Worm (Caenorhabditis elegans) whole organism, late embryonic: ENCODE results near the gene C08F8.3.

Source experiments
- C08G9.2 ChIP-seq: sonication (generic microtip); optimal IDR thresholded peaks from 2 replicates; lab custom pipeline; 2016; ENCODE audit warnings: mild to moderate bottlenecking, missing genetic modification characterization, moderate library complexity, missing compliant biosample characterization
- C38D4.7 ChIP-seq: fragments of 200-800 bp; sonication (Bioruptor generic); optimal IDR thresholded peaks from 2 replicates; lab custom pipeline; 2018; ENCODE audit warnings: mild to moderate bottlenecking, missing genetic modification characterization, moderate library complexity, missing compliant biosample characterization
- F13H6.1 ChIP-seq: sonication (generic microtip); optimal IDR thresholded peaks from 2 replicates; lab custom pipeline; 2016; ENCODE audit warnings: missing genetic modification characterization, missing compliant biosample characterization
- T23F11.4 ChIP-seq: fragments of 200-800 bp; sonication (Bioruptor generic); optimal IDR thresholded peaks from 2 replicates; lab custom pipeline; 2018; ENCODE audit warnings: mild to moderate bottlenecking, missing genetic modification characterization, missing compliant biosample characterization
- ama-1 ChIP-seq: fragments of 150-350 bp; optimal IDR thresholded peaks from 2 replicates; lab custom pipeline; 2014
- ceh-18 ChIP-seq: sonication (generic microtip); optimal IDR thresholded peaks from 2 replicates; lab custom pipeline; 2016; ENCODE audit warnings: missing genetic modification characterization, missing compliant biosample characterization
- ceh-19 ChIP-seq: fragments of 200-800 bp; sonication (Bioruptor generic); optimal IDR thresholded peaks from 2 replicates; lab custom pipeline; 2018; ENCODE audit warnings: mild to moderate bottlenecking, missing genetic modification characterization, missing compliant biosample characterization
- ceh-22 ChIP-seq: sonication (generic microtip); optimal IDR thresholded peaks from 2 replicates; lab custom pipeline; 2017; ENCODE audit warnings: missing biosample characterization, missing genetic modification characterization
- ceh-30 ChIP-seq: fragments of 150-350 bp; optimal IDR thresholded peaks from 2 replicates; lab custom pipeline; 2014; ENCODE audit warnings: missing biosample characterization, missing genetic modification characterization
- ceh-31 ChIP-seq: sonication (generic microtip); optimal IDR thresholded peaks from 2 replicates; lab custom pipeline; 2016; ENCODE audit warnings: missing genetic modification characterization, missing compliant biosample characterization
- ceh-34 ChIP-seq: sonication (generic microtip); optimal IDR thresholded peaks from 2 replicates; lab custom pipeline; 2016; ENCODE audit warnings: mild to moderate bottlenecking, missing genetic modification characterization, missing compliant biosample characterization
- ceh-9 ChIP-seq: sonication (generic microtip); optimal IDR thresholded peaks from 2 replicates; lab custom pipeline; 2016; ENCODE audit warnings: mild to moderate bottlenecking, missing genetic modification characterization, inconsistent platforms, missing compliant biosample characterization
- che-1 ChIP-seq: sonication (generic microtip); optimal IDR thresholded peaks from 2 replicates; lab custom pipeline; 2016; ENCODE audit warnings: mild to moderate bottlenecking, missing genetic modification characterization, missing compliant biosample characterization
- elt-2 ChIP-seq: sonication (generic microtip); optimal IDR thresholded peaks from 2 replicates; lab custom pipeline; 2016; ENCODE audit warnings: missing genetic modification reagents, missing genetic modification characterization, missing compliant biosample characterization
- ets-4 ChIP-seq: sonication (generic microtip); optimal IDR thresholded peaks from 2 replicates; lab custom pipeline; 2016; ENCODE audit warnings: missing genetic modification characterization, missing compliant biosample characterization
- fkh-10 ChIP-seq: fragments of 150-350 bp; optimal IDR thresholded peaks from 2 replicates; lab custom pipeline; 2014; ENCODE audit warnings: missing biosample characterization, missing genetic modification reagents, missing genetic modification characterization
- fkh-6 ChIP-seq: sonication (generic microtip); optimal IDR thresholded peaks from 2 replicates; lab custom pipeline; 2016; ENCODE audit warnings: missing genetic modification characterization, missing compliant biosample characterization
- gmeb-2 ChIP-seq: sonication (generic microtip); optimal IDR thresholded peaks from 2 replicates; lab custom pipeline; 2016; ENCODE audit warnings: missing genetic modification characterization, inconsistent platforms, missing compliant biosample characterization
- hlh-15 ChIP-seq: sonication (generic microtip); optimal IDR thresholded peaks from 2 replicates; lab custom pipeline; 2016; ENCODE audit warnings: missing genetic modification characterization, missing compliant biosample characterization
- hlh-30 ChIP-seq: sonication (generic microtip); optimal IDR thresholded peaks from 2 replicates; lab custom pipeline; 2017; ENCODE audit warnings: antibody characterized with exemption, missing genetic modification characterization, missing compliant biosample characterization; ENCODE audit not compliant: insufficient read depth
- hlh-6 ChIP-seq: sonication (generic microtip); optimal IDR thresholded peaks from 2 replicates; lab custom pipeline; 2016; ENCODE audit warnings: missing genotype, missing genetic modification characterization, missing compliant biosample characterization
- hlh-8 ChIP-seq: sonication (generic microtip); optimal IDR thresholded peaks from 2 replicates; lab custom pipeline; 2016; ENCODE audit warnings: missing genotype, missing genetic modification characterization, missing compliant biosample characterization
- madf-2 ChIP-seq: sonication (generic microtip); optimal IDR thresholded peaks from 2 replicates; lab custom pipeline; 2017; ENCODE audit warnings: missing genetic modification characterization, missing compliant biosample characterization
- mec-3 ChIP-seq: sonication (generic microtip); optimal IDR thresholded peaks from 2 replicates; lab custom pipeline; 2016; ENCODE audit warnings: borderline replicate concordance, missing genetic modification characterization, missing compliant biosample characterization
- nfya-1 ChIP-seq: sonication (generic microtip); optimal IDR thresholded peaks from 2 replicates; lab custom pipeline; 2017; ENCODE audit warnings: missing genetic modification characterization, mild to moderate bottlenecking, missing compliant biosample characterization, antibody characterized with exemption, moderate library complexity
- nhr-11 ChIP-seq: fragments of 150-350 bp; optimal IDR thresholded peaks from 2 replicates; lab custom pipeline; 2014; ENCODE audit warnings: missing biosample characterization, missing genetic modification characterization
- nhr-232 ChIP-seq: sonication (generic microtip); optimal IDR thresholded peaks from 2 replicates; lab custom pipeline; 2016; ENCODE audit warnings: missing genetic modification characterization, missing compliant biosample characterization
- npax-4 ChIP-seq: sonication (generic microtip); optimal IDR thresholded peaks from 2 replicates; lab custom pipeline; 2016; ENCODE audit warnings: missing genetic modification characterization, missing compliant biosample characterization
- pat-9 ChIP-seq: fragments of 200-800 bp; sonication (Bioruptor generic); optimal IDR thresholded peaks from 2 replicates; lab custom pipeline; 2018; ENCODE audit warnings: mild to moderate bottlenecking, missing genetic modification characterization, moderate library complexity, missing compliant biosample characterization
- pha-2 ChIP-seq: sonication (generic microtip); optimal IDR thresholded peaks from 2 replicates; lab custom pipeline; 2017; ENCODE audit warnings: mild to moderate bottlenecking, missing genetic modification characterization, missing compliant biosample characterization
- pqm-1 ChIP-seq: sonication (generic microtip); optimal IDR thresholded peaks from 2 replicates; lab custom pipeline; 2016; ENCODE audit warnings: missing genetic modification characterization, missing compliant biosample characterization
- pros-1 ChIP-seq: fragments of 150-350 bp; optimal IDR thresholded peaks from 2 replicates; lab custom pipeline; 2014; ENCODE audit warnings: missing biosample characterization, missing genetic modification reagents, missing genetic modification characterization
- ref-2 ChIP-seq: sonication (generic microtip); optimal IDR thresholded peaks from 2 replicates; lab custom pipeline; 2016; ENCODE audit warnings: missing genetic modification characterization, missing compliant biosample characterization
- rnt-1 ChIP-seq: sonication (generic microtip); optimal IDR thresholded peaks from 2 replicates; lab custom pipeline; 2016; ENCODE audit warnings: missing genetic modification characterization, missing compliant biosample characterization
- sox-2 ChIP-seq: fragments of 200-800 bp; sonication (Bioruptor generic); IDR thresholded peaks from 2 replicates; pipeline ENCODE4 v1.3.6; 2022; ENCODE audit warnings: missing genetic modification reagents, missing genetic modification characterization, missing compliant biosample characterization
- sox-4 ChIP-seq: sonication (generic microtip); optimal IDR thresholded peaks from 2 replicates; lab custom pipeline; 2017; ENCODE audit warnings: mild to moderate bottlenecking, missing genetic modification characterization, inconsistent platforms, missing compliant biosample characterization
- tbx-2 ChIP-seq: sonication (generic microtip); optimal IDR thresholded peaks from 2 replicates; lab custom pipeline; 2016; ENCODE audit warnings: missing genetic modification characterization, missing compliant biosample characterization
- ttx-3 ChIP-seq: sonication (generic microtip); optimal IDR thresholded peaks from 2 replicates; lab custom pipeline; 2016; ENCODE audit warnings: missing genetic modification reagents, missing genetic modification characterization, missing compliant biosample characterization
- unc-3 ChIP-seq, 2 experiments: fragments of 200-800 bp in 1 of 2; sonication (Bioruptor generic) in 1 of 2; sonication (generic microtip) in 1 of 2; conservative IDR thresholded peaks in 1 of 2; optimal IDR thresholded peaks in 1 of 2; 2 replicates each; pipeline versions ENCODE4 v1.3.6 to Lab custom; 2016 to 2022; ENCODE audit warnings: missing compliant biosample characterization in 2 of 2, missing genetic modification characterization in 2 of 2, missing genetic modification reagents in 1 of 2
- unc-55 ChIP-seq: sonication (generic microtip); optimal IDR thresholded peaks from 2 replicates; lab custom pipeline; 2017; ENCODE audit warnings: missing biosample characterization, missing genetic modification reagents, missing genetic modification characterization
- unc-86 ChIP-seq: sonication (generic microtip); optimal IDR thresholded peaks from 2 replicates; lab custom pipeline; 2016; ENCODE audit warnings: missing genetic modification characterization, missing compliant biosample characterization

Gene C08F8.3

DNA sequence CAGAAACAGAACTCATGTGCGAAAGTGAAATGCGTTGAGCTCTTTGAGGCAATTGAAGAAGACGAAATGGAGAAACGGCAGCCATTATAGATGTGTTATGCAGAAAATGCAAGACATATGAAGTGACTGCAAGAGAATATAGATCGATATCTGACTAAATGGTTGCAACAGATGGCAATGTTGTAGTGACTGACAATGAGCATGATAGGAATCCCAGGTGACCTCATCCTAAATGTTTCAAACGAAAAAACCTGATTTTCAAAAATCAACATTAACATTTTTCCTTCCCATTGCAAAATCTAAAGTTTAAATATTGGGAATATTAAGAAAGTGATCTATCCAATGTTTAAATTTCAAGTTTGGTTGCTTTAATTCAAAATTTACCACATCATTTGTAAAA, 5.9 kb downstream of the C08F8.3 start, which contains the start of gene C08F8.15:
TSS of gene C08F8.15 (minus strand) at position 101 of the 400 bp plus-strand sequence.
- TF ChIP-seq madf-2: no peak
- TF ChIP-seq fkh-6: no peak
- TF ChIP-seq pha-2 (tag; lab: Kevin White, UChicago): no peak
- TF ChIP-seq unc-55: no peak
- TF ChIP-seq ref-2: no peak
- TF ChIP-seq nfya-1 (tag; lab: Kevin White, UChicago): no peak
- no peak for TF ChIP-seq unc-86 (tag; lab: Kevin White, UChicago)
- no peak for TF ChIP-seq mec-3 (tag; lab: Kevin White, UChicago)
- no peak for TF ChIP-seq ceh-31 (tag; lab: Kevin White, UChicago)
- no peak for TF ChIP-seq npax-4

DNA sequence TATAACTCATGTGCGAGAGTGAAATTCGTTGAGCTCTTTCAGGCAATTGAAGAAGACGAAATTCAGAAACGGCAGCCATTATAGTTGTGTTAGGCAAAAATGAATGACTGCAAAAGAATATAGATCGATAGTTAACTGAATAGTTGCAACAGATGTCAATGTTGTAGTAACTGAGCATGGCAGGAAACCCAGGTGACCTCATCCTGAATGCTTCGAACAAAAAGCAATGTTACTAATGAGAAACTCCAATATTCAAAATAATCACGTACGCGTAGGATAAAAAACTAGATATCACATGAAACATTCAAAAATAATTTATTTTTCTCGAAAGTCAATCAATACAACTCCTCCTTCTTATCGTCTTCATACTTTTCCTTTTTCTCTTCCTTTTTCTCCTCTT, 7.6 kb downstream of the C08F8.3 start, which contains the start of gene fbxb-9:
TSS of gene fbxb-9 (minus strand) at position 101 of the 400 bp plus-strand sequence.
- no peak for TF ChIP-seq ets-4
- TF ChIP-seq fkh-10 (GFP tag; lab: Kevin White, UChicago): no peak
- TF ChIP-seq tbx-2 (tag; lab: Kevin White, UChicago): no peak
- no peak for TF ChIP-seq pros-1 (tag; lab: Kevin White, UChicago)
- no peak for TF ChIP-seq ceh-31 (tag; lab: Kevin White, UChicago)
- TF ChIP-seq nfya-1 (tag; lab: Kevin White, UChicago): no peak
- TF ChIP-seq nhr-11 (tag; lab: Kevin White, UChicago): no peak
- no peak for TF ChIP-seq ceh-34 (tag; lab: Kevin White, UChicago)
- TF ChIP-seq che-1 (tag; lab: Kevin White, UChicago): no peak
- no peak for TF ChIP-seq madf-2
- no peak for TF ChIP-seq elt-2 (tag; lab: Kevin White, UChicago)
- TF ChIP-seq hlh-6 (tag; lab: Kevin White, UChicago): no peak
- no peak for TF ChIP-seq unc-3 (GFP tag; conservative IDR thresholded peaks at IDR 0.05; lab: Robert Waterston, UW)
- no peak for TF ChIP-seq unc-3 (tag; optimal IDR thresholded peaks at IDR 0.05; lab: Kevin White, UChicago)
- TF ChIP-seq, all 69 proteins: peak for 0

DNA sequence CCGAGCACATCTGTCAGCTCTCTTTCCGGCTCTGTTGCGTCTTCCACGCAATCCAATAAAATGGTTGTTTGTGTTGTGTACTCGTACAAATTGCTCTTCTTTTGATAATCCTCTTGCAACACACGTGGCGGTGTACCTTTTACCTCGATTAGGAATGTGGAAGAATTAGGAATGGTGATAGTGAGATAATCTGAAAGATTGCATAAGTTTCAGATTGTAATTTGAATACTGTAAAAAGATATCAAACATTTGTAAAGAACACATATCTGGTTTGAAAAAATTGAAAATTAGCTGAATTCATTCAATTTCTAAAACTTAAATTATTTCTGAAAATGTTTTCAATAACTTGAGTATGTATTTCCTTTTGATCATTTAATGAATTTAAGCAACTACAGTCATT, 10.0 kb downstream of the C08F8.3 start, which contains the start of gene C08F8.6:
TSS of gene C08F8.6 (minus strand) at position 101 of the 400 bp plus-strand sequence.
- no peak for TF ChIP-seq hlh-15
- no peak for TF ChIP-seq pqm-1 (tag; lab: Kevin White, UChicago)
- TF ChIP-seq ceh-30 (tag; lab: Kevin White, UChicago): no peak
- TF ChIP-seq nhr-232: no peak
- TF ChIP-seq ceh-31 (tag; lab: Kevin White, UChicago): no peak
- TF ChIP-seq ama-1 (lab: Kevin White, UChicago): no peak
- no peak for TF ChIP-seq fkh-6
- no peak for TF ChIP-seq F13H6.1 (tag; lab: Kevin White, UChicago)
- no peak for TF ChIP-seq sox-4 (tag; lab: Kevin White, UChicago)

DNA sequence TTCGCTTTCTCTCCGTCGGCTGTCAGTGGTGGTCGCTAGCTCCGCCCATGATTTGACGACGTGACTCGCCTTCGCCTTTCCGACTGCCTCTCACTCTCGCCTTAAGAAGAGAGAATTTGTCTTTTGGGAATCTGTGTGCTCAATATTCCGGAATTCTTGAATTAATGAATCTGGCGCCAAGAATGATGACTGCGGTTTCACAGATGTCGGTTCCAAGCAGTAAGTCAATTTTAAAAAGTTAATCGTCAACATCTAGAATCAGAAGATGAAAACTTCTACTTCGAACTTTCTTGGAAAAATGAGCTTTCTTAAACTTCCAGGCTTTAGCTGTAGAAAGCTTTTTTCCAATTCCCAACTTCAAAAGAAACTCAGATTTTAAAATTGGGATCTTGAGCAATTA, 14.8 kb downstream of the C08F8.3 start, which contains the start of gene nhr-67:
TSS of gene nhr-67 (plus strand) at position 97 of the 400 bp plus-strand sequence.
- TF ChIP-seq sox-4 (tag; lab: Kevin White, UChicago) (no peak), pat-9 (tag; lab: Kevin White, UChicago) (no peak), hlh-30 (tag; lab: Kevin White, UChicago) (no peak), hlh-8 (tag; lab: Kevin White, UChicago) (no peak), rnt-1 (no peak), ceh-18 (tag; lab: Kevin White, UChicago) (no peak), unc-55 (no peak), gmeb-2 (tag; lab: Kevin White, UChicago) (no peak), T23F11.4 (GFP tag; lab: Kevin White, UChicago) (no peak), ref-2 (no peak), ceh-19 (GFP tag; lab: Kevin White, UChicago) (no peak), ceh-22 (tag; lab: Kevin White, UChicago) (no peak), C08G9.2 (tag; lab: Kevin White, UChicago) (no peak), ceh-9 (no peak), ceh-34 (tag; lab: Kevin White, UChicago) (no peak), C38D4.7 (GFP tag; lab: Kevin White, UChicago) (no peak), sox-2 (GFP tag; lab: Robert Waterston, UW) (no peak), npax-4 (no peak), ttx-3 (no peak)
